Fruit fly (Drosophila melanogaster): ENCODE measurements around the gene CG32681.

Gene CG32681

dm6 chrX:10367372-10367771, 13.8 kb downstream of the CG32681 start, which contains the start of gene CG32679:
Gene CG32679, minus strand, starts transcription at chrX:10367472.
- no peak for TF ChIP-seq CG11617 (GFP tag; optimal IDR thresholded peaks at IDR 0.05)
- TF ChIP-seq cic (GFP tag; optimal IDR thresholded peaks at IDR 0.05): no peak
- no peak for TF ChIP-seq Mnt (GFP tag; optimal IDR thresholded peaks at IDR 0.05)
- TF ChIP-seq ovo (GFP tag; optimal IDR thresholded peaks at IDR 0.05): no peak
- no peak for TF ChIP-seq CG14711 (tag; optimal IDR thresholded peaks at IDR 0.05)
- TF ChIP-seq CG7045 (GFP tag; optimal IDR thresholded peaks at IDR 0.05): no peak
- no peak for TF ChIP-seq Hr96 (GFP tag; optimal IDR thresholded peaks at IDR 0.05)
- no peak for TF ChIP-seq Crg-1 (GFP tag; optimal IDR thresholded peaks at IDR 0.05)
- no peak for TF ChIP-seq pad (GFP tag; optimal IDR thresholded peaks at IDR 0.05)
- TF ChIP-seq CG33017 (tag; optimal IDR thresholded peaks at IDR 0.05): no peak
- no peak for TF ChIP-seq CG12768 (GFP tag; optimal IDR thresholded peaks at IDR 0.05)
- TF ChIP-seq CG5204 (GFP tag; optimal IDR thresholded peaks at IDR 0.05): no peak
- TF ChIP-seq bab1 (GFP tag; optimal IDR thresholded peaks at IDR 0.05): no peak
- TF ChIP-seq Clk (GFP tag; optimal IDR thresholded peaks at IDR 0.05): no peak
- no peak for TF ChIP-seq tj (GFP tag; optimal IDR thresholded peaks at IDR 0.05)

- TF ChIP-seq Mnt (GFP tag; optimal IDR thresholded peaks at IDR 0.05): peak; percentile 74
- no peak for TF ChIP-seq CG12768 (GFP tag; optimal IDR thresholded peaks at IDR 0.05)
- peak; percentile 38 for TF ChIP-seq pad (GFP tag; optimal IDR thresholded peaks at IDR 0.05)
- TF ChIP-seq toe (GFP tag; optimal IDR thresholded peaks at IDR 0.05): no peak
- peak; percentile 11 for TF ChIP-seq CG7101 (tag; optimal IDR thresholded peaks at IDR 0.05)
- no peak for TF ChIP-seq CG33017 (tag; optimal IDR thresholded peaks at IDR 0.05)
- peak; percentile 46 for TF ChIP-seq tj (GFP tag; optimal IDR thresholded peaks at IDR 0.05)
- no peak for TF ChIP-seq CG7045 (GFP tag; optimal IDR thresholded peaks at IDR 0.05)
- TF ChIP-seq bab1 (GFP tag; optimal IDR thresholded peaks at IDR 0.05): peak; percentile 75
- peak; percentile 12 for TF ChIP-seq CG1620 (GFP tag; optimal IDR thresholded peaks at IDR 0.05)
- TF ChIP-seq CG5204 (GFP tag; optimal IDR thresholded peaks at IDR 0.05): no peak
- TF ChIP-seq Clk (GFP tag; optimal IDR thresholded peaks at IDR 0.05): no peak
- TF ChIP-seq CG14711 (tag; optimal IDR thresholded peaks at IDR 0.05): peak; percentile 44
- TF ChIP-seq ovo (GFP tag; optimal IDR thresholded peaks at IDR 0.05): peak; percentile 84
- TF ChIP-seq Hr96 (GFP tag; optimal IDR thresholded peaks at IDR 0.05): no peak
- no peak for TF ChIP-seq cnc (optimal IDR thresholded peaks at IDR 0.05)
- TF ChIP-seq CG11617 (GFP tag; optimal IDR thresholded peaks at IDR 0.05): peak; percentile 45
- peak; percentile 26 for TF ChIP-seq cic (GFP tag; optimal IDR thresholded peaks at IDR 0.05)
- TF ChIP-seq Crg-1 (GFP tag; optimal IDR thresholded peaks at IDR 0.05): peak; percentile 30
- TF ChIP-seq kay (GFP tag; ENCODE audit: borderline replicate concordance): no peak
Measured at dm6 chrX:10365748-10366415, 15.3 kb downstream of the CG32681 start.

dm6 chrX:10364556-10365227, 16.5 kb downstream of the CG32681 start:
- TF ChIP-seq CG5204 (GFP tag; optimal IDR thresholded peaks at IDR 0.05) (no peak), Clk (GFP tag; optimal IDR thresholded peaks at IDR 0.05) (no peak), ovo (GFP tag; optimal IDR thresholded peaks at IDR 0.05) (peak; percentile 17), Mnt (GFP tag; optimal IDR thresholded peaks at IDR 0.05) (no peak), Hr96 (GFP tag; optimal IDR thresholded peaks at IDR 0.05) (no peak), tj (GFP tag; optimal IDR thresholded peaks at IDR 0.05) (peak; percentile 47), CG7101 (tag; optimal IDR thresholded peaks at IDR 0.05) (peak; percentile 43), CG11617 (GFP tag; optimal IDR thresholded peaks at IDR 0.05) (no peak), cic (GFP tag; optimal IDR thresholded peaks at IDR 0.05) (no peak), pad (GFP tag; optimal IDR thresholded peaks at IDR 0.05) (peak; percentile 23), CG14711 (tag; optimal IDR thresholded peaks at IDR 0.05) (no peak), bab1 (GFP tag; optimal IDR thresholded peaks at IDR 0.05) (no peak), kay (GFP tag; ENCODE audit: borderline replicate concordance) (no peak), cnc (optimal IDR thresholded peaks at IDR 0.05) (no peak), Crg-1 (GFP tag; optimal IDR thresholded peaks at IDR 0.05) (no peak), CG33017 (tag; optimal IDR thresholded peaks at IDR 0.05) (no peak), CG7045 (GFP tag; optimal IDR thresholded peaks at IDR 0.05) (no peak), CG1620 (GFP tag; optimal IDR thresholded peaks at IDR 0.05) (no peak), CG12768 (GFP tag; optimal IDR thresholded peaks at IDR 0.05) (no peak), toe (GFP tag; optimal IDR thresholded peaks at IDR 0.05) (no peak)

- TF ChIP-seq ovo (GFP tag; optimal IDR thresholded peaks at IDR 0.05) (peak; percentile 40), kay (GFP tag; ENCODE audit: borderline replicate concordance) (peak; percentile 58), cnc (optimal IDR thresholded peaks at IDR 0.05) (no peak), CG11617 (GFP tag; optimal IDR thresholded peaks at IDR 0.05) (peak; percentile 81), CG1620 (GFP tag; optimal IDR thresholded peaks at IDR 0.05) (peak; percentile 34), CG5204 (GFP tag; optimal IDR thresholded peaks at IDR 0.05) (peak; percentile 58), CG33017 (tag; optimal IDR thresholded peaks at IDR 0.05) (no peak), CG7045 (GFP tag; optimal IDR thresholded peaks at IDR 0.05) (peak; percentile 43), bab1 (GFP tag; optimal IDR thresholded peaks at IDR 0.05) (peak; percentile 82), CG12768 (GFP tag; optimal IDR thresholded peaks at IDR 0.05) (peak; percentile 18), CG14711 (tag; optimal IDR thresholded peaks at IDR 0.05) (peak; percentile 49), toe (GFP tag; optimal IDR thresholded peaks at IDR 0.05) (no peak), Crg-1 (GFP tag; optimal IDR thresholded peaks at IDR 0.05) (peak; percentile 29), cic (GFP tag; optimal IDR thresholded peaks at IDR 0.05) (no peak), Hr96 (GFP tag; optimal IDR thresholded peaks at IDR 0.05) (peak; percentile 49), CG7101 (tag; optimal IDR thresholded peaks at IDR 0.05) (peak; percentile 67), Mnt (GFP tag; optimal IDR thresholded peaks at IDR 0.05) (peak; percentile 38), Clk (GFP tag; optimal IDR thresholded peaks at IDR 0.05) (peak; percentile 25), tj (GFP tag; optimal IDR thresholded peaks at IDR 0.05) (peak; percentile 84), pad (GFP tag; optimal IDR thresholded peaks at IDR 0.05) (peak; percentile 61)
Measured at dm6 chrX:10362557-10363366, 18.4 kb downstream of the CG32681 start.
